Fruit fly (Drosophila melanogaster) whole organism: ENCODE data around the gene Cyp4d14.

ENCODE experiments used
- CG8478 ChIP-seq: fragments of >200 bp; optimal IDR thresholded peaks from 2 replicates; lab custom pipeline; 2018; ENCODE audit warnings: inconsistent platforms
- Dll ChIP-seq: fragments of >200 bp; optimal IDR thresholded peaks from 2 replicates; lab custom pipeline; 2017
- EcR ChIP-seq, 2 experiments: fragments of >200 bp; optimal IDR thresholded peaks; 2 replicates each; lab custom pipeline; 2017; ENCODE audit warnings: missing biosample characterization in 2 of 2, missing genetic modification characterization in 2 of 2, missing genetic modification reagents in 2 of 2
- pan ChIP-seq: fragments of >200 bp; optimal IDR thresholded peaks from 2 replicates; lab custom pipeline; 2017
- psq ChIP-seq: fragments of >200 bp; optimal IDR thresholded peaks from 2 replicates; lab custom pipeline; 2017
- usp ChIP-seq: fragments of >200 bp; optimal IDR thresholded peaks from 2 replicates; lab custom pipeline; 2017; ENCODE audit warnings: missing biosample characterization, missing genetic modification characterization, mixed read lengths

DNA sequence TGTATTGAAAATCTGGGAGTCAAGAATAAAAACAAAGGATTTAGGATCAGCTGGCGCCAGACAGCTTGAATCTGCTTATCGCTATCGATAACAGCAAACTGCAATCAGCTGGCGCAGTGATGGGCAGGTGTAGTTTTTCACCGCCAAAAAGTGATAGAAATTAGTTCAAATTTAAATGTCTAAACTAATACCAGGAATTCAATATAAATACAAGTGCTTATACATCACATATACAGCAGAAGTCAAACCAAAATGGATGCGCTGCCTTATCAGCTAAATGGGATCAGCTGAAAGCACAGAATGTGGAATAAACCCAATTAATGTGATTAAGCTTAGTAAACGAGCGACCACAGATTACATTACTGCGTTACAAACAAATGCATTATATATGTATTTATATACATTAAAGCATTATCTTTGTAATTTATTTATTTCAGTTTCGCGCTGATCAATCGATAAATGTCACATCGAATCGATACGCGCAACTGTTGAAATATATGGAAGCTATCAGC is 5.7 kb upstream of the Cyp4d14 start, which contains the start of gene pn:
- TF ChIP-seq usp (no peak), pan (lab: Kevin White, UChicago) (no peak), psq (lab: Kevin White, UChicago) (no peak), CG8478 (no peak), EcR (GFP tag; optimal IDR thresholded peaks at IDR 0.05; lab: Kevin White, UChicago) (no peak), Dll (lab: Kevin White, UChicago) (no peak)
